Fruit fly (Drosophila melanogaster): Measurements from ENCODE around the gene Ostgamma.

DNA sequence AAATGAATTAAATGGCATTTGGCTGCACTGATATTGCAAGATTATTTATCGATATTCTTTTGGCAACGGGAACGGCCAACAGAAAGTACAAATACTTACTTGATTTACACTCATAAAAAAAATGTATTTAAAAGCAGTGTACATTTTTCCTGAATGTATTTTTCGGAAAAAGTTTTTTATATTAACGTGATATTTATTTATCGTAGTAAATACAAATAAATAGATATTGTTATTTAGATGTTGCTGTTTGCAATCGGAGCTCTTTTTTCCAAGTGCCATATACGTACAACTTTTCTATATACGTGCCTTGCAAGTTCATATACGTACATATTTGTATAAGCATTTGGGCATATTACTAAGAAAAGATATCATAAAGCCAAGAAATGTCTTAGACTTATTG is 43.3 kb upstream of the Ostgamma start:
- TF ChIP-seq vri (GFP tag; optimal IDR thresholded peaks at IDR 0.05) (no peak), Hr39 (GFP tag; optimal IDR thresholded peaks at IDR 0.05) (no peak), CG6792 (GFP tag; optimal IDR thresholded peaks at IDR 0.05) (no peak), spab (GFP tag; optimal IDR thresholded peaks at IDR 0.05) (no peak), topi (GFP tag; optimal IDR thresholded peaks at IDR 0.05) (peak; percentile 26), CG6854 (GFP tag; optimal IDR thresholded peaks at IDR 0.05) (no peak)

Data from whole organism, prepupa.